Worm (Caenorhabditis elegans): Measurements from ENCODE around the gene lys-3.

DNA sequence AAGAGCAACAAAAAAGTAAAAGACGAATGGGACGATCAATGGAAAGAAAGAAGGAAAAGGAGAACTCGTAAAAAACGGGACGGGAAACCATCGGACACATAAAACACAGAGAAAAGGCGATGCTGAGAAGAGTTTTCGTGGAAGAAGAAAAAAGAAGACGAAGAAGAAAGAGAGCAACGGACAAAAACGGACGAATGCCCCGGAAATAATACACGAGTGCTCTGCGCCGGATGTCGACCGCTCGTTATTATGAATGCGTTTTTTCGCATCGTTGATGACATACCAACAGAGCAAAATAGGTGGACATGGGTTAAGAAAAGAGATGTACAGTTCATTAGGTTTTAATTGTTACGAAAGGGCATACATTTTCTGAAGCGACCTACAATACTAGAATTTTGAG lies 7.7 kb downstream of the lys-3 start, which contains the start of gene Y22F5A.11:
- TF ChIP-seq ces-1 (GFP tag; optimal IDR thresholded peaks at IDR 0.05) (no peak), ceh-28 (tag; optimal IDR thresholded peaks at IDR 0.05) (no peak), ama-1 (optimal IDR thresholded peaks at IDR 0.05) (no peak), mxl-3 (GFP tag; optimal IDR thresholded peaks at IDR 0.05) (no peak), snpc-4 (tag; optimal IDR thresholded peaks at IDR 0.05) (no peak), cey-2 (tag; optimal IDR thresholded peaks at IDR 0.05; ENCODE audit: borderline replicate concordance, insufficient read depth) (no peak), ceh-82 (tag; optimal IDR thresholded peaks at IDR 0.05) (no peak), snpc-1.2 (GFP tag; IDR thresholded peaks at IDR 0.05) (no peak), nhr-77 (tag; optimal IDR thresholded peaks at IDR 0.05) (no peak), attf-4 (tag; optimal IDR thresholded peaks at IDR 0.05) (no peak), nhr-76 (tag; optimal IDR thresholded peaks at IDR 0.05) (no peak), lin-1 (GFP tag; IDR thresholded peaks at IDR 0.05) (no peak), vab-7 (GFP tag; IDR thresholded peaks at IDR 0.05) (no peak)

Measured in whole organism, L4 larva.